Fruit fly (Drosophila melanogaster) whole organism, embryonic: ENCODE data around the gene Taf8.

Experiments used
- CG10979 ChIP-seq: fragments of 200-800 bp; sonication (Bioruptor generic); optimal IDR thresholded peaks from 2 replicates; lab custom pipeline; 2018; ENCODE audit warnings: missing biosample characterization, mild to moderate bottlenecking, missing genetic modification characterization, moderate library complexity
- CG11085 ChIP-seq: fragments of 200-800 bp; sonication (Bioruptor generic); IDR thresholded peaks from 2 replicates; pipeline ENCODE4 v1.3.6; 2022; ENCODE audit warnings: missing biosample characterization, missing genetic modification characterization
- CG11504 ChIP-seq: fragments of 200-800 bp; sonication (Bioruptor generic); optimal IDR thresholded peaks from 3 replicates; lab custom pipeline; 2019; ENCODE audit warnings: missing biosample characterization, mild to moderate bottlenecking, missing genetic modification characterization, moderate library complexity
- CG12155 ChIP-seq: fragments of 200-800 bp; sonication (Bioruptor generic); optimal IDR thresholded peaks from 3 replicates; lab custom pipeline; 2016; ENCODE audit warnings: missing biosample characterization, missing genetic modification characterization
- CG12744 ChIP-seq: fragments of 200-800 bp; sonication (Bioruptor generic); optimal IDR thresholded peaks from 2 replicates; lab custom pipeline; 2016; ENCODE audit warnings: missing biosample characterization, missing genetic modification characterization
- CG13123 ChIP-seq: fragments of 200-800 bp; sonication (Bioruptor generic); optimal IDR thresholded peaks from 2 replicates; lab custom pipeline; 2016; ENCODE audit warnings: missing biosample characterization, missing genetic modification characterization
- CG13624 ChIP-seq: fragments of 200-800 bp; sonication (Bioruptor generic); optimal IDR thresholded peaks from 2 replicates; lab custom pipeline; 2016; ENCODE audit warnings: missing biosample characterization, missing genetic modification characterization
- CG14050 ChIP-seq: fragments of 200-800 bp; sonication (Bioruptor generic); IDR thresholded peaks from 3 replicates; pipeline ENCODE4 v1.3.6; 2022; ENCODE audit warnings: missing biosample characterization, missing genetic modification characterization
- CG15073 ChIP-seq: fragments of 200-800 bp; sonication (Bioruptor generic); optimal IDR thresholded peaks from 2 replicates; lab custom pipeline; 2016; ENCODE audit warnings: missing biosample characterization, missing genetic modification characterization
- CG15269 ChIP-seq: fragments of 200-800 bp; sonication (Bioruptor generic); optimal IDR thresholded peaks from 2 replicates; lab custom pipeline; 2018; ENCODE audit warnings: missing biosample characterization, mild to moderate bottlenecking, missing genetic modification characterization, moderate library complexity
- CG1603 ChIP-seq: fragments of 200-800 bp; sonication (Bioruptor generic); optimal IDR thresholded peaks from 2 replicates; lab custom pipeline; 2019; ENCODE audit warnings: missing biosample characterization, mild to moderate bottlenecking, missing genetic modification characterization, moderate library complexity
- CG2120 ChIP-seq: fragments of 200-800 bp; sonication (Bioruptor generic); optimal IDR thresholded peaks from 3 replicates; lab custom pipeline; 2016; ENCODE audit warnings: missing biosample characterization, missing genetic modification characterization
- CG2129 ChIP-seq: fragments of 200-800 bp; sonication (Bioruptor generic); IDR thresholded peaks from 2 replicates; pipeline ENCODE4 v1.3.6; 2022; ENCODE audit warnings: missing biosample characterization, missing genetic modification characterization; ENCODE audit not compliant: partially characterized antibody
- CG2678 ChIP-seq: fragments of 200-800 bp; sonication (Bioruptor generic); optimal IDR thresholded peaks from 3 replicates; lab custom pipeline; 2019; ENCODE audit warnings: missing biosample characterization, mild to moderate bottlenecking, missing genetic modification characterization, moderate library complexity
- CG2875 ChIP-seq: fragments of 200-800 bp; sonication (Bioruptor generic); optimal IDR thresholded peaks from 2 replicates; lab custom pipeline; 2017; ENCODE audit warnings: missing biosample characterization, mild to moderate bottlenecking, missing genetic modification characterization, missing genetic modification reagents
- CG3065 ChIP-seq: fragments of 200-800 bp; sonication (Bioruptor generic); optimal IDR thresholded peaks from 2 replicates; lab custom pipeline; 2016; ENCODE audit warnings: missing biosample characterization, missing genetic modification characterization
- CG33213 ChIP-seq: fragments of 200-800 bp; sonication (Bioruptor generic); optimal IDR thresholded peaks from 3 replicates; lab custom pipeline; 2016; ENCODE audit warnings: missing biosample characterization, missing genetic modification characterization
- CG4360 ChIP-seq: fragments of 200-800 bp; sonication (Bioruptor generic); IDR thresholded peaks from 2 replicates; pipeline ENCODE4 v1.3.6; 2022; ENCODE audit warnings: missing biosample characterization, missing genetic modification characterization
- CG4404 ChIP-seq: fragments of 200-800 bp; sonication (Bioruptor generic); IDR thresholded peaks from 2 replicates; pipeline ENCODE4 v1.3.6; 2022; ENCODE audit warnings: missing biosample characterization, missing genetic modification characterization
- CG5953 ChIP-seq: fragments of 200-800 bp; sonication (Bioruptor generic); IDR thresholded peaks from 2 replicates; pipeline ENCODE4 v1.3.6; 2022; ENCODE audit warnings: missing biosample characterization, missing genetic modification characterization
- CG7372 ChIP-seq: fragments of 200-800 bp; sonication (Bioruptor generic); IDR thresholded peaks from 2 replicates; pipeline ENCODE4 v1.3.6; 2022; ENCODE audit warnings: missing biosample characterization, missing genetic modification characterization
- CG8089 ChIP-seq: fragments of 200-800 bp; sonication (Bioruptor generic); optimal IDR thresholded peaks from 3 replicates; lab custom pipeline; 2016; ENCODE audit warnings: missing biosample characterization, missing genetic modification characterization
- CG8765 ChIP-seq: fragments of 200-800 bp; sonication (Bioruptor generic); IDR thresholded peaks from 2 replicates; pipeline ENCODE4 v1.3.6; 2022; ENCODE audit warnings: missing biosample characterization, missing genetic modification characterization
- CG9797 ChIP-seq: fragments of 200-800 bp; sonication (Bioruptor generic); optimal IDR thresholded peaks from 3 replicates; lab custom pipeline; 2018; ENCODE audit warnings: missing biosample characterization, mild to moderate bottlenecking, missing genetic modification characterization
- Dfd ChIP-seq, 2 experiments: fragments of >200 bp; optimal IDR thresholded peaks; 2 replicates each; lab custom pipeline; 2017; ENCODE audit warnings: missing biosample characterization in 2 of 2, missing genetic modification characterization in 2 of 2
- Fer3 ChIP-seq: fragments of 200-800 bp; sonication (Bioruptor generic); optimal IDR thresholded peaks from 2 replicates; lab custom pipeline; 2018; ENCODE audit warnings: missing biosample characterization, mild to moderate bottlenecking, missing genetic modification characterization, moderate library complexity
- Hmx ChIP-seq: fragments of 200-800 bp; sonication (Bioruptor generic); optimal IDR thresholded peaks from 2 replicates; lab custom pipeline; 2016; ENCODE audit warnings: missing biosample characterization, missing genetic modification characterization
- Hr39 ChIP-seq: fragments of >200 bp; optimal IDR thresholded peaks from 2 replicates; lab custom pipeline; 2017
- Hsf ChIP-seq: fragments of 200-800 bp; sonication (Bioruptor generic); optimal IDR thresholded peaks from 3 replicates; lab custom pipeline; 2016; ENCODE audit warnings: missing biosample characterization, missing genetic modification characterization
- Lpt ChIP-seq: fragments of >200 bp; optimal IDR thresholded peaks from 2 replicates; lab custom pipeline; 2018; ENCODE audit warnings: missing biosample characterization, missing genetic modification characterization
- Mes4 ChIP-seq: fragments of 200-800 bp; sonication (Bioruptor generic); optimal IDR thresholded peaks from 2 replicates; lab custom pipeline; 2016; ENCODE audit warnings: missing biosample characterization, missing genetic modification characterization
- NFAT ChIP-seq: fragments of 200-800 bp; sonication (Bioruptor generic); IDR thresholded peaks from 2 replicates; pipeline ENCODE4 v1.3.6; 2022; ENCODE audit warnings: missing biosample characterization, missing genetic modification characterization
- Ravus ChIP-seq: fragments of 200-800 bp; sonication (Bioruptor generic); IDR thresholded peaks from 2 replicates; pipeline ENCODE4 v1.3.6; 2022; ENCODE audit warnings: missing biosample characterization, missing genetic modification characterization
- TFAM ChIP-seq: fragments of 200-800 bp; sonication (Bioruptor generic); optimal IDR thresholded peaks from 2 replicates; lab custom pipeline; 2017; ENCODE audit warnings: missing biosample characterization, missing genetic modification characterization, inconsistent platforms
- Xbp1 ChIP-seq: fragments of 200-800 bp; sonication (Bioruptor generic); optimal IDR thresholded peaks from 3 replicates; lab custom pipeline; 2016; ENCODE audit warnings: missing biosample characterization, mild to moderate bottlenecking, missing genetic modification characterization
- YL-1 ChIP-seq: fragments of 200-800 bp; sonication (Bioruptor generic); optimal IDR thresholded peaks from 3 replicates; lab custom pipeline; 2017; ENCODE audit warnings: missing biosample characterization, mild to moderate bottlenecking, missing genetic modification characterization
- ara ChIP-seq: fragments of 200-800 bp; sonication (Bioruptor generic); IDR thresholded peaks from 2 replicates; pipeline ENCODE4 v1.3.6; 2022; ENCODE audit warnings: missing biosample characterization, missing genetic modification characterization
- bigmax ChIP-seq: fragments of 200-800 bp; sonication (Bioruptor generic); optimal IDR thresholded peaks from 2 replicates; lab custom pipeline; 2018; ENCODE audit warnings: missing biosample characterization, mild to moderate bottlenecking, missing genetic modification characterization
- croc ChIP-seq: fragments of 200-800 bp; sonication (Bioruptor generic); conservative IDR thresholded peaks from 3 replicates; pipeline ENCODE4 v1.3.6; 2022; ENCODE audit warnings: missing biosample characterization, missing genetic modification characterization
- en ChIP-seq: fragments of 200-800 bp; sonication (Bioruptor generic); optimal IDR thresholded peaks from 2 replicates; lab custom pipeline; 2016; ENCODE audit warnings: missing biosample characterization, missing genetic modification characterization
- gem ChIP-seq: fragments of 200-800 bp; sonication (Bioruptor generic); optimal IDR thresholded peaks from 2 replicates; lab custom pipeline; 2019; ENCODE audit warnings: missing biosample characterization, mild to moderate bottlenecking, missing genetic modification characterization, moderate library complexity
- grn ChIP-seq: fragments of 200-800 bp; sonication (Bioruptor generic); optimal IDR thresholded peaks from 3 replicates; lab custom pipeline; 2017; ENCODE audit warnings: missing biosample characterization, missing genetic modification characterization
- gro ChIP-seq: fragments of 200-800 bp; sonication (Bioruptor generic); optimal IDR thresholded peaks from 2 replicates; lab custom pipeline; 2016; ENCODE audit warnings: missing biosample characterization, missing genetic modification characterization
- jumu ChIP-seq: fragments of 200-800 bp; sonication (Bioruptor generic); optimal IDR thresholded peaks from 3 replicates; lab custom pipeline; 2016; ENCODE audit warnings: missing biosample characterization, missing genetic modification characterization
- ken ChIP-seq: fragments of 200-800 bp; sonication (Bioruptor generic); IDR thresholded peaks from 3 replicates; pipeline ENCODE4 v1.3.6; 2022; ENCODE audit warnings: missing biosample characterization, missing genetic modification characterization
- lmd ChIP-seq: fragments of 200-800 bp; sonication (Bioruptor generic); IDR thresholded peaks from 2 replicates; pipeline ENCODE4 v1.3.6; 2022; ENCODE audit warnings: missing biosample characterization, missing genetic modification characterization
- mam ChIP-seq: fragments of 200-800 bp; sonication (Bioruptor generic); optimal IDR thresholded peaks from 3 replicates; lab custom pipeline; 2016; ENCODE audit warnings: missing biosample characterization, missing genetic modification characterization
- mirr ChIP-seq: fragments of 200-800 bp; sonication (Bioruptor generic); optimal IDR thresholded peaks from 3 replicates; lab custom pipeline; 2018; ENCODE audit warnings: missing biosample characterization, mild to moderate bottlenecking, missing genetic modification characterization
- pros ChIP-seq: fragments of 200-800 bp; sonication (Bioruptor generic); optimal IDR thresholded peaks from 3 replicates; lab custom pipeline; 2019; ENCODE audit warnings: missing biosample characterization, mild to moderate bottlenecking, missing genetic modification characterization, moderate library complexity
- run ChIP-seq: fragments of 200-800 bp; sonication (Bioruptor generic); optimal IDR thresholded peaks from 3 replicates; lab custom pipeline; 2018; ENCODE audit warnings: missing biosample characterization, mild to moderate bottlenecking, missing genetic modification characterization
- sqz ChIP-seq: fragments of 200-800 bp; sonication (Bioruptor generic); optimal IDR thresholded peaks from 3 replicates; lab custom pipeline; 2018; ENCODE audit warnings: missing biosample characterization, mild to moderate bottlenecking, missing genetic modification characterization
- tap ChIP-seq: fragments of 200-800 bp; optimal IDR thresholded peaks from 3 replicates; lab custom pipeline; 2019; ENCODE audit warnings: missing biosample characterization, mild to moderate bottlenecking, missing genetic modification characterization, moderate library complexity
- wor ChIP-seq: fragments of 200-800 bp; sonication (Bioruptor generic); IDR thresholded peaks from 2 replicates; pipeline ENCODE4 v1.3.6; 2022; ENCODE audit warnings: missing biosample characterization, missing genetic modification characterization

The Taf8 gene

dm6 chrX:18094747-18095352, 6.9 kb upstream of the Taf8 start (continued):
- TF ChIP-seq Dfd (GFP tag; optimal IDR thresholded peaks at IDR 0.05; lab: Kevin White, UChicago) = no peak
- no peak for TF ChIP-seq Ravus (GFP tag; lab: Robert Waterston, UW)
- TF ChIP-seq CG8089 = no peak
- no peak for TF ChIP-seq pros
- TF ChIP-seq CG5953 (GFP tag; lab: Robert Waterston, UW) = no peak
- no peak for TF ChIP-seq mam
- no peak; the same call in 1 of the 2 replicates for TF ChIP-seq NFAT (GFP tag; lab: Robert Waterston, UW)
- peak; percentile 62 for TF ChIP-seq gem (tag; lab: Kevin White, UChicago)
- TF ChIP-seq sqz (GFP tag; lab: Kevin White, UChicago) = no peak
- peak; percentile 61 for TF ChIP-seq CG11504 (tag; lab: Kevin White, UChicago)
- TF ChIP-seq jumu (GFP tag; lab: Kevin White, UChicago) = no peak
- peak; percentile 17; the same call in 1 of the 3 replicates for TF ChIP-seq CG14050
- no peak for TF ChIP-seq en (GFP tag; lab: Kevin White, UChicago)
- no peak for TF ChIP-seq CG13123 (GFP tag; lab: Kevin White, UChicago)
- TF ChIP-seq wor (GFP tag; lab: Robert Waterston, UW) = no peak
- peak; percentile 59; the same call in 1 of the 2 replicates for TF ChIP-seq lmd (GFP tag; lab: Robert Waterston, UW)
- TF ChIP-seq CG1603 (tag; lab: Kevin White, UChicago) = no peak
- peak; percentile 28 for TF ChIP-seq Xbp1 (GFP tag; lab: Kevin White, UChicago)
- TF ChIP-seq CG2120 (GFP tag; lab: Kevin White, UChicago) = peak; percentile 57
- TF ChIP-seq CG2678 (tag; lab: Kevin White, UChicago) = peak; percentile 71
- no peak for TF ChIP-seq croc (GFP tag; lab: Robert Waterston, UW)
- TF ChIP-seq TFAM (GFP tag; lab: Kevin White, UChicago) = no peak
- TF ChIP-seq CG2129 (GFP tag; lab: Robert Waterston, UW) = no peak
- TF ChIP-seq Fer3 (tag; lab: Kevin White, UChicago) = peak; percentile 53
- TF ChIP-seq CG13624 (GFP tag; lab: Kevin White, UChicago) = no peak
- peak; percentile 74 for TF ChIP-seq CG15269 (tag; lab: Kevin White, UChicago)
- TF ChIP-seq CG7372 (GFP tag; lab: Robert Waterston, UW) = no peak
- TF ChIP-seq CG12155 (GFP tag; lab: Kevin White, UChicago) = peak; percentile 22
- TF ChIP-seq mirr (GFP tag; lab: Kevin White, UChicago) = no peak
- TF ChIP-seq ara (GFP tag; lab: Robert Waterston, UW) = no peak
- no peak for TF ChIP-seq Mes4 (GFP tag; lab: Kevin White, UChicago)
- no peak for TF ChIP-seq Hsf (GFP tag; lab: Kevin White, UChicago)
- TF ChIP-seq CG9797 = no peak
- no peak for TF ChIP-seq Lpt (GFP tag; lab: Kevin White, UChicago)
- no peak for TF ChIP-seq CG11085 (GFP tag; lab: Robert Waterston, UW)
- TF ChIP-seq grn (GFP tag; lab: Kevin White, UChicago) = no peak
- no peak for TF ChIP-seq CG12744
- TF ChIP-seq Hr39 (lab: Kevin White, UChicago) = no peak
- no peak for TF ChIP-seq CG8765 (GFP tag; lab: Robert Waterston, UW)
- no peak for TF ChIP-seq CG33213 (GFP tag; lab: Kevin White, UChicago)
- no peak for TF ChIP-seq run (tag; lab: Kevin White, UChicago)
- TF ChIP-seq gro (GFP tag; lab: Kevin White, UChicago) = no peak
- TF ChIP-seq CG15073 (GFP tag; lab: Kevin White, UChicago) = no peak
- TF ChIP-seq YL-1 (GFP tag; lab: Kevin White, UChicago) = no peak
- no peak for TF ChIP-seq CG10979 (tag; lab: Kevin White, UChicago)
- TF ChIP-seq ken = no peak
- no peak for TF ChIP-seq Hmx
- TF ChIP-seq CG4360 (GFP tag; lab: Robert Waterston, UW) = no peak
- TF ChIP-seq CG2875 (GFP tag; lab: Kevin White, UChicago) = no peak
- no peak for TF ChIP-seq CG4404
- no peak for TF ChIP-seq bigmax (GFP tag; lab: Kevin White, UChicago)
- TF ChIP-seq tap (tag; lab: Kevin White, UChicago) = no peak
- TF ChIP-seq CG3065 (GFP tag; lab: Kevin White, UChicago) = no peak
